Fruit fly (Drosophila melanogaster) whole organism, embryonic: Measurements from ENCODE around the gene CG34284.

ENCODE experiments used
- Antp ChIP-seq: fragments of 200-800 bp; sonication (Bioruptor generic); optimal IDR thresholded peaks from 3 replicates; lab custom pipeline; 2016; ENCODE audit warnings: missing biosample characterization, missing genetic modification characterization
- Atf6 ChIP-seq: fragments of 200-800 bp; sonication (Bioruptor generic); IDR thresholded peaks from 2 replicates; pipeline ENCODE4 v1.3.6; 2022; ENCODE audit warnings: missing biosample characterization, missing genetic modification characterization
- B-H2 ChIP-seq: fragments of 200-800 bp; sonication (Bioruptor generic); optimal IDR thresholded peaks from 2 replicates; lab custom pipeline; 2018; ENCODE audit warnings: missing biosample characterization, mild to moderate bottlenecking, missing genetic modification characterization
- CG10274 ChIP-seq: fragments of 200-800 bp; sonication (Bioruptor generic); optimal IDR thresholded peaks from 3 replicates; lab custom pipeline; 2017; ENCODE audit warnings: missing biosample characterization, mild to moderate bottlenecking, missing genetic modification characterization
- CG10543 ChIP-seq: fragments of 200-800 bp; sonication (Bioruptor generic); optimal IDR thresholded peaks from 3 replicates; lab custom pipeline; 2017; ENCODE audit warnings: missing biosample characterization, mild to moderate bottlenecking, missing genetic modification characterization, moderate library complexity
- CG12769 ChIP-seq: fragments of 200-800 bp; sonication (Bioruptor generic); optimal IDR thresholded peaks from 2 replicates; lab custom pipeline; 2019; ENCODE audit warnings: missing biosample characterization, mild to moderate bottlenecking, missing genetic modification characterization, moderate library complexity
- CG13894 ChIP-seq: fragments of 200-800 bp; sonication (Bioruptor generic); optimal IDR thresholded peaks from 3 replicates; lab custom pipeline; 2018; ENCODE audit warnings: missing biosample characterization, mild to moderate bottlenecking, missing genetic modification characterization, moderate library complexity
- CG15514 ChIP-seq: fragments of 200-800 bp; sonication (Bioruptor generic); optimal IDR thresholded peaks from 3 replicates; lab custom pipeline; 2017; ENCODE audit warnings: missing biosample characterization, missing genetic modification characterization, mild to moderate bottlenecking, moderate library complexity, missing genetic modification reagents
- CG1603 ChIP-seq: fragments of 200-800 bp; sonication (Bioruptor generic); optimal IDR thresholded peaks from 2 replicates; lab custom pipeline; 2019; ENCODE audit warnings: missing biosample characterization, mild to moderate bottlenecking, missing genetic modification characterization, moderate library complexity
- CG2120 ChIP-seq: fragments of 200-800 bp; sonication (Bioruptor generic); optimal IDR thresholded peaks from 3 replicates; lab custom pipeline; 2016; ENCODE audit warnings: missing biosample characterization, missing genetic modification characterization
- CG31224 ChIP-seq: fragments of 200-800 bp; sonication (Bioruptor generic); IDR thresholded peaks from 2 replicates; pipeline ENCODE4 v1.3.6; 2022; ENCODE audit warnings: missing biosample characterization, missing genetic modification characterization
- CG32772 ChIP-seq: fragments of 200-800 bp; sonication (Bioruptor generic); IDR thresholded peaks from 2 replicates; pipeline ENCODE4 v1.3.6; 2022; ENCODE audit warnings: missing biosample characterization, missing genetic modification characterization
- CG3847 ChIP-seq: fragments of 200-800 bp; sonication (Bioruptor generic); IDR thresholded peaks from 2 replicates; pipeline ENCODE4 v1.3.6; 2022; ENCODE audit warnings: missing biosample characterization, missing genetic modification characterization
- CG4854 ChIP-seq: fragments of 200-800 bp; sonication (Bioruptor generic); optimal IDR thresholded peaks from 2 replicates; lab custom pipeline; 2016; ENCODE audit warnings: missing biosample characterization, missing genetic modification characterization, inconsistent platforms
- CG7357 ChIP-seq: fragments of 200-800 bp; sonication (Bioruptor generic); IDR thresholded peaks from 3 replicates; pipeline ENCODE4 v1.3.6; 2022; ENCODE audit warnings: missing biosample characterization, missing genetic modification characterization
- CG8290 ChIP-seq, 3 experiments: fragments of 200-800 bp; sonication (Bioruptor generic); optimal IDR thresholded peaks; 2 replicates each; lab custom pipeline; 2016 to 2019; ENCODE audit warnings: missing biosample characterization in 3 of 3, missing genetic modification characterization in 3 of 3, mild to moderate bottlenecking in 2 of 3, moderate library complexity in 1 of 3
- CG8359 ChIP-seq: fragments of 200-800 bp; sonication (Bioruptor generic); optimal IDR thresholded peaks from 2 replicates; lab custom pipeline; 2017; ENCODE audit warnings: missing biosample characterization, mild to moderate bottlenecking, missing genetic modification characterization, borderline replicate concordance
- CG9817 ChIP-seq: fragments of 200-800 bp; sonication (Bioruptor generic); optimal IDR thresholded peaks from 2 replicates; lab custom pipeline; 2018; ENCODE audit warnings: missing biosample characterization, mild to moderate bottlenecking, missing genetic modification characterization, moderate library complexity
- CG9932 ChIP-seq: fragments of 200-800 bp; sonication (Bioruptor generic); IDR thresholded peaks from 2 replicates; pipeline ENCODE4 v1.3.6; 2022; ENCODE audit warnings: missing biosample characterization, missing genetic modification characterization
- Dbx ChIP-seq: fragments of 200-800 bp; sonication (Bioruptor generic); IDR thresholded peaks from 3 replicates; pipeline ENCODE4 v1.3.6; 2022; ENCODE audit warnings: missing biosample characterization, missing genetic modification characterization
- Hsf ChIP-seq: fragments of 200-800 bp; sonication (Bioruptor generic); optimal IDR thresholded peaks from 3 replicates; lab custom pipeline; 2016; ENCODE audit warnings: missing biosample characterization, missing genetic modification characterization
- Lhr ChIP-seq: fragments of 200-800 bp; sonication (Bioruptor generic); optimal IDR thresholded peaks from 3 replicates; lab custom pipeline; 2017; ENCODE audit warnings: mild to moderate bottlenecking, missing biosample characterization, missing genetic modification reagents, missing genetic modification characterization
- Med ChIP-seq: fragments of 200-800 bp; sonication (Bioruptor generic); peaks from one replicate; lab custom pipeline; 2016; ENCODE audit warnings: missing biosample characterization, missing genetic modification characterization, mild to moderate bottlenecking, inconsistent platforms, moderate library complexity
- Xrp1 ChIP-seq: fragments of 200-800 bp; sonication (Bioruptor generic); IDR thresholded peaks from 2 replicates; pipeline ENCODE4 v1.3.6; 2022; ENCODE audit warnings: missing biosample characterization, missing genetic modification characterization
- ase ChIP-seq: fragments of 200-800 bp; sonication (Bioruptor generic); IDR thresholded peaks from 3 replicates; pipeline ENCODE4 v1.3.6; 2022; ENCODE audit warnings: missing biosample characterization, missing genetic modification characterization
- ash1 ChIP-seq: fragments of 200-800 bp; sonication (Bioruptor generic); optimal IDR thresholded peaks from 2 replicates; lab custom pipeline; 2018; ENCODE audit warnings: missing biosample characterization, mild to moderate bottlenecking, missing genetic modification characterization
- bbx ChIP-seq: fragments of 200-800 bp; sonication (Bioruptor generic); IDR thresholded peaks from 2 replicates; pipeline ENCODE4 v1.3.6; 2022; ENCODE audit warnings: missing biosample characterization, missing genetic modification characterization; ENCODE audit not compliant: partially characterized antibody
- bsh ChIP-seq, 2 experiments: fragments of 200-800 bp; sonication (Bioruptor generic); optimal IDR thresholded peaks; 2 replicates each; lab custom pipeline; 2017 to 2018; ENCODE audit warnings: mild to moderate bottlenecking in 2 of 2, missing biosample characterization in 2 of 2, missing genetic modification characterization in 2 of 2, moderate library complexity in 1 of 2
- caup ChIP-seq: fragments of 200-800 bp; sonication (Bioruptor generic); optimal IDR thresholded peaks from 3 replicates; lab custom pipeline; 2017; ENCODE audit warnings: missing biosample characterization, mild to moderate bottlenecking, missing genetic modification characterization, moderate library complexity; ENCODE audit not compliant: severe bottlenecking
- ci ChIP-seq: fragments of 200-800 bp; sonication (Bioruptor generic); IDR thresholded peaks from 3 replicates; pipeline ENCODE4 v1.3.6; 2022; ENCODE audit warnings: missing biosample characterization, missing genetic modification characterization
- croc ChIP-seq: fragments of 200-800 bp; sonication (Bioruptor generic); conservative IDR thresholded peaks from 3 replicates; pipeline ENCODE4 v1.3.6; 2022; ENCODE audit warnings: missing biosample characterization, missing genetic modification characterization
- crp ChIP-seq, 2 experiments: fragments of 200-800 bp; sonication (Bioruptor generic); optimal IDR thresholded peaks; 2 replicates in 1 of 2; 3 replicates in 1 of 2; lab custom pipeline; 2017; ENCODE audit warnings: missing biosample characterization in 2 of 2, missing genetic modification characterization in 2 of 2, mild to moderate bottlenecking in 1 of 2, moderate library complexity in 1 of 2
- dysf ChIP-seq: fragments of 200-800 bp; sonication (Bioruptor generic); IDR thresholded peaks from 3 replicates; pipeline ENCODE4 v1.3.6; 2022; ENCODE audit warnings: missing biosample characterization, missing genetic modification characterization
- exex ChIP-seq: fragments of 200-800 bp; sonication (Bioruptor generic); optimal IDR thresholded peaks from 4 replicates; lab custom pipeline; 2018; ENCODE audit warnings: missing biosample characterization, mild to moderate bottlenecking, missing genetic modification characterization, moderate library complexity
- ken ChIP-seq: fragments of 200-800 bp; sonication (Bioruptor generic); IDR thresholded peaks from 3 replicates; pipeline ENCODE4 v1.3.6; 2022; ENCODE audit warnings: missing biosample characterization, missing genetic modification characterization
- lab ChIP-seq: fragments of 200-800 bp; sonication (Bioruptor generic); optimal IDR thresholded peaks from 3 replicates; lab custom pipeline; 2017; ENCODE audit warnings: missing biosample characterization, missing genetic modification characterization, mild to moderate bottlenecking, moderate library complexity, missing genetic modification reagents
- lilli ChIP-seq: fragments of 200-800 bp; sonication (Bioruptor generic); optimal IDR thresholded peaks from 3 replicates; lab custom pipeline; 2016; ENCODE audit warnings: missing biosample characterization, missing genetic modification characterization
- lola ChIP-seq, 3 experiments: fragments of >200 bp in 2 of 3; fragments of 200-800 bp in 1 of 3; sonication (Bioruptor generic) in 1 of 3; optimal IDR thresholded peaks; 2 replicates each; lab custom pipeline; 2017 to 2019; ENCODE audit warnings: missing biosample characterization in 3 of 3, missing genetic modification characterization in 3 of 3, mild to moderate bottlenecking in 1 of 3, moderate library complexity in 1 of 3
- mam ChIP-seq: fragments of 200-800 bp; sonication (Bioruptor generic); optimal IDR thresholded peaks from 3 replicates; lab custom pipeline; 2016; ENCODE audit warnings: missing biosample characterization, missing genetic modification characterization
- nerfin-2 ChIP-seq: fragments of 200-800 bp; sonication (Bioruptor generic); IDR thresholded peaks from 2 replicates; pipeline ENCODE4 v1.3.6; 2022; ENCODE audit warnings: missing biosample characterization, missing genetic modification characterization; ENCODE audit not compliant: partially characterized antibody
- nom ChIP-seq: fragments of 200-800 bp; sonication (Bioruptor generic); optimal IDR thresholded peaks from 2 replicates; lab custom pipeline; 2017; ENCODE audit warnings: missing biosample characterization, missing genetic modification characterization, mild to moderate bottlenecking, moderate library complexity, missing genetic modification reagents
- pros ChIP-seq: fragments of 200-800 bp; sonication (Bioruptor generic); optimal IDR thresholded peaks from 3 replicates; lab custom pipeline; 2019; ENCODE audit warnings: missing biosample characterization, mild to moderate bottlenecking, missing genetic modification characterization, moderate library complexity
- ranshi ChIP-seq: fragments of 200-800 bp; sonication (Bioruptor generic); IDR thresholded peaks from 2 replicates; pipeline ENCODE4 v1.3.6; 2022; ENCODE audit warnings: missing biosample characterization, missing genetic modification characterization
- sd ChIP-seq: fragments of 200-800 bp; sonication (Bioruptor generic); optimal IDR thresholded peaks from 3 replicates; lab custom pipeline; 2018; ENCODE audit warnings: missing biosample characterization, mild to moderate bottlenecking, missing genetic modification characterization, moderate library complexity
- ttk ChIP-seq: fragments of 200-800 bp; sonication (Bioruptor generic); IDR thresholded peaks from 2 replicates; pipeline ENCODE4 v2.1.2; 2022; ENCODE audit warnings: missing biosample characterization, missing genetic modification characterization
- zfh1 ChIP-seq: fragments of 200-800 bp; sonication (Bioruptor generic); IDR thresholded peaks from 3 replicates; pipeline ENCODE4 v1.3.6; 2022; ENCODE audit warnings: missing biosample characterization, missing genetic modification characterization

The CG34284 gene

DNA sequence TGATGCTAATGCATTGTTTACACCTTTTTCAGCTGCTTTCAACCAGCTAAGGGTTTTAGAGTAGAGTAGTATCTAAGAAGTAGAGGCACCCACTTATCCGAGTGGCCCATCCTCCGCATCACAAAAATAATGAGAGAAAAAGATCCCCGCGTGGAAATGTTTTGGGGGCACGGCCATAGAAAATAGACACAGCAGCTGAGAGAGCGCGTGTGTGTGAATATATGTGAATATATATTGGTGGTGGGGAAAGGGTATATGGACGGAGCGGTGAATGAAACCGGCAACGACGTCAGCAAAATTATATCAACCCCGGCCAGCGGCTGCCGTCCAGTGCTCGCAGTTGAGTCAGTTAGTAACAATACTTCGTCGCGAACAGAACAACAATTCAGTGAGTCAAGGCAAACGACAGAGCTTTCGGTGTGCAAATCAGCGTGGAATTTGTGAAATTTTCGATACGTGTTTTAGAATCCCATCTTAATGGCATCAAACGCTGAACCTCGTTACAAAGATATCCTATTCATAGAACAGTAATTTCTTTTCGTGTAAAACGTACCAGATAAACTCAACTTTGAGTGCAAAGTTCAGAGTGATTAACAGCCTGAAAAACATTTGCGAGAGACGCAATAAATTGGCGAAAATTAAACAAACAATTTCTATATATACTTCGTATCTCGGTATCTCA, 12.0 kb upstream of the CG34284 start, which contains the start of gene Xrp1 (continued):
- TF ChIP-seq ranshi, result peak; percentile 47; the same call in 1 of the 2 replicates
- peak; percentile 2 for TF ChIP-seq exex (tag; lab: Kevin White, UChicago)
- peak; percentile 17 for TF ChIP-seq Hsf (GFP tag; lab: Kevin White, UChicago)
- TF ChIP-seq lilli, result peak; percentile 13
- peak; percentile 51; the same call in 2 of the 3 replicates for TF ChIP-seq CG7357 (GFP tag; lab: Robert Waterston, UW)
- 0 out of 2 replicates have a peak, but pooled peaks have one; percentile 10 for TF ChIP-seq CG31224 (GFP tag; lab: Robert Waterston, UW)
- peak; percentile 40; the same call in 1 of the 2 replicates for TF ChIP-seq Xrp1
- peak; percentile 33; the same call in 1 of the 2 replicates for TF ChIP-seq CG32772 (GFP tag; lab: Robert Waterston, UW)
- TF ChIP-seq bbx (GFP tag; lab: Robert Waterston, UW), result no peak
- TF ChIP-seq ci (GFP tag; lab: Robert Waterston, UW), result 0 out of 3 replicates have a peak, but pooled peaks have one; percentile 38
- TF ChIP-seq CG15514 (GFP tag; lab: Kevin White, UChicago), result peak; percentile 11
- no peak for TF ChIP-seq croc (GFP tag; lab: Robert Waterston, UW)
- no peak for TF ChIP-seq bsh (GFP tag; optimal IDR thresholded peaks at IDR 0.05; lab: Kevin White, UChicago)
- no peak for TF ChIP-seq ken (GFP tag; lab: Robert Waterston, UW)
- TF ChIP-seq CG2120 (GFP tag; lab: Kevin White, UChicago), result peak; percentile 40
- peak; percentile 4 for TF ChIP-seq Med (GFP tag; lab: Kevin White, UChicago)
- TF ChIP-seq Lhr (GFP tag; lab: Kevin White, UChicago), result no peak
- TF ChIP-seq sd, result peak; percentile 45
- TF ChIP-seq CG12769 (tag; lab: Kevin White, UChicago), result peak; percentile 54
- 0 out of 2 replicates have a peak, but pooled peaks have one; percentile 10 for TF ChIP-seq ttk
- peak; percentile 63 for TF ChIP-seq CG10274 (GFP tag; lab: Kevin White, UChicago)
- no peak for TF ChIP-seq caup
- TF ChIP-seq CG1603 (tag; lab: Kevin White, UChicago), result peak; percentile 5
- TF ChIP-seq CG8359 (GFP tag; lab: Kevin White, UChicago), result no peak
- TF ChIP-seq CG4854 (GFP tag; lab: Kevin White, UChicago), result no peak
- TF ChIP-seq ash1 (GFP tag; lab: Kevin White, UChicago), result no peak
- peak in 1 of 2 experiments; percentile 32 for TF ChIP-seq crp (GFP tag; optimal IDR thresholded peaks at IDR 0.05; lab: Kevin White, UChicago)
- TF ChIP-seq CG10543 (GFP tag; lab: Kevin White, UChicago), result peak; percentile 32
- TF ChIP-seq CG13894 (tag; lab: Kevin White, UChicago), result peak; percentile 5
- TF ChIP-seq CG9932, result peak; percentile 39
- peak in 1 of 3 experiments; percentile 58 for TF ChIP-seq lola (GFP tag; optimal IDR thresholded peaks at IDR 0.05; lab: Kevin White, UChicago)
- TF ChIP-seq dysf (GFP tag; lab: Robert Waterston, UW), result peak; percentile 54; the same call in 2 of the 3 replicates
- TF ChIP-seq Dbx (GFP tag; lab: Robert Waterston, UW), result peak; percentile 44; the same call in 1 of the 3 replicates
- TF ChIP-seq B-H2, result peak; percentile 10
- 0 out of 3 replicates have a peak, but pooled peaks have one; percentile 11 for TF ChIP-seq zfh1 (GFP tag; lab: Robert Waterston, UW)
- TF ChIP-seq pros, result peak; percentile 25
- TF ChIP-seq Antp (GFP tag; lab: Kevin White, UChicago), result peak; percentile 8
- TF ChIP-seq CG3847 (GFP tag; lab: Robert Waterston, UW), result peak; percentile 23; the same call in 1 of the 2 replicates
- no peak for TF ChIP-seq nerfin-2 (GFP tag; lab: Robert Waterston, UW)
- TF ChIP-seq mam (GFP tag; lab: Kevin White, UChicago), result peak; percentile 46
- peak; percentile 43 for TF ChIP-seq lab (GFP tag; lab: Kevin White, UChicago)
- TF ChIP-seq nom (GFP tag; lab: Kevin White, UChicago), result peak; percentile 41
- TF ChIP-seq ase (GFP tag; lab: Robert Waterston, UW), result peak; percentile 45; the same call in 1 of the 3 replicates
- no peak for TF ChIP-seq Atf6
- TF ChIP-seq CG9817 (tag; lab: Kevin White, UChicago), result peak; percentile 8
- no peak for TF ChIP-seq CG8290 (GFP tag; optimal IDR thresholded peaks at IDR 0.05; lab: Kevin White, UChicago)
- TF ChIP-seq CG8290 (tag; optimal IDR thresholded peaks at IDR 0.05; lab: Kevin White, UChicago), result peak in 1 of 2 experiments; percentile 48
